Worm (Caenorhabditis elegans): ENCODE data around the gene str-13.

DNA sequence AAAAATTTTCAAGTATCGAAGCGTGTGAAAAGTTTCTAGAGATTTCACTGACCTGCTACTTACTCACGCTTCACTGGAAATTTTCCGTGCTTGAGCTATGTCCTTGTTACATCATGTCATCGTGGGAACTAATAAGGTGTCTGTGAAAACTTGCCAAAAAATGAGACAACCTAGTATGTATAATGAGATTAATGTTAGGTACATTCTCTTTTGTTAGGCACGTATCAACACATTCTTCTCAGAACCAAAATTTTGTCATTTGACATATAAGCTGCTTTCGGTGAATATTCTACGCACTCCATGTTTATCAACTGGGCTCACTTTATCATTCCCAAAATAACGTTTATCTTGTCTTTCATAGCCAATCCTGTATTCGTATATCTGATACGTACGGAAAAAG, 47.0 kb upstream of the str-13 start, which contains the start of gene srj-18:
- TF ChIP-seq dmd-8 (GFP tag; IDR thresholded peaks at IDR 0.05): no peak
- TF ChIP-seq lin-13 (GFP tag; optimal IDR thresholded peaks at IDR 0.05): no peak
- TF ChIP-seq ces-1 (GFP tag; optimal IDR thresholded peaks at IDR 0.05): no peak
- no peak for TF ChIP-seq daf-8 (GFP tag; IDR thresholded peaks at IDR 0.05)
